Worm (Caenorhabditis elegans): ENCODE data around the gene ceh-88.

- TF ChIP-seq blmp-1 (tag; optimal IDR thresholded peaks at IDR 0.05; ENCODE audit: insufficient read depth) (no peak), nhr-10 (tag; optimal IDR thresholded peaks at IDR 0.05) (no peak), ztf-11 (tag; optimal IDR thresholded peaks at IDR 0.05) (no peak), lin-39 (tag; optimal IDR thresholded peaks at IDR 0.05) (no peak), nhr-237 (tag; optimal IDR thresholded peaks at IDR 0.05) (no peak), sma-3 (GFP tag; optimal IDR thresholded peaks at IDR 0.05) (no peak), nhr-77 (tag; optimal IDR thresholded peaks at IDR 0.05) (no peak), skn-1 (tag; optimal IDR thresholded peaks at IDR 0.05) (no peak), nhr-21 (tag; optimal IDR thresholded peaks at IDR 0.05) (no peak), mdl-1 (tag; optimal IDR thresholded peaks at IDR 0.05) (no peak), nhr-11 (tag; optimal IDR thresholded peaks at IDR 0.05) (no peak), unc-39 (tag; optimal IDR thresholded peaks at IDR 0.05) (no peak), fos-1 (tag; optimal IDR thresholded peaks at IDR 0.05) (no peak), ztf-4 (tag; optimal IDR thresholded peaks at IDR 0.05) (no peak)
Measured at ce11 chrIV:17343482-17343881, 14.5 kb downstream of the ceh-88 start, which contains the start of gene C49C3.11.
